Worm (Caenorhabditis elegans): ENCODE measurements around the gene Y38F2AR.3.

The Y38F2AR.3 gene

DNA sequence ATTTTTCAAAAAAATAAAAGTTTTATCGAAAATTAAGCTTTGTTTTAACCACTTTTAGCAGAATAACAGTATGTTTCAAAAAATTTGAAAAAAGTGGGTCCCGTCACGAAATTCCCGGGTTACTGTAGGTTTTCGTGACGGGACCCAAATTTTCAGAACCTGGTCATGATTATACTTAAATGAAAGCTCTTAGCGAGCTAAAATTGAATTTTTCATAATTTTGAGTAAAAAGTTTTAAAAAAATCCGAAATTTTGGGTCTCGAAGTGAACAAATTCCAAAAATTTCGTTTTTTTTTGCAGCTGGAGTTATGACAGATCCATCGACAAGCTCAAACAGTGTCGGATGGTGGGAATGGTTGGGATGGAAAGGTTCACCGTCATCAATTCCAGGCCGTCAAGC lies at the start of gene Y38F2AR.3:
Gene Y38F2AR.3, plus strand, starts transcription at position 301 of the 400 bp plus-strand sequence.
- TF ChIP-seq lim-6 (tag; optimal IDR thresholded peaks at IDR 0.05) (no peak), fax-1 (tag; optimal IDR thresholded peaks at IDR 0.05) (no peak), rnt-1 (tag; optimal IDR thresholded peaks at IDR 0.05) (no peak), elt-4 (tag; optimal IDR thresholded peaks at IDR 0.05) (no peak), ceh-30 (tag; optimal IDR thresholded peaks at IDR 0.05) (no peak), ama-1 (optimal IDR thresholded peaks at IDR 0.05) (no peak), unc-42 (tag; optimal IDR thresholded peaks at IDR 0.05) (no peak), K02D7.2 (tag; optimal IDR thresholded peaks at IDR 0.05) (no peak), ceh-22 (tag; optimal IDR thresholded peaks at IDR 0.05) (no peak), dmd-4 (tag; optimal IDR thresholded peaks at IDR 0.05; ENCODE audit: borderline replicate concordance) (no peak), unc-86 (tag; optimal IDR thresholded peaks at IDR 0.05) (no peak), gmeb-2 (tag; optimal IDR thresholded peaks at IDR 0.05) (no peak), unc-55 (GFP tag; optimal IDR thresholded peaks at IDR 0.05) (no peak), zip-5 (tag; optimal IDR thresholded peaks at IDR 0.05) (no peak), ref-2 (tag; optimal IDR thresholded peaks at IDR 0.05) (no peak), elt-2 (tag; optimal IDR thresholded peaks at IDR 0.05) (no peak), T23F11.4 (GFP tag; optimal IDR thresholded peaks at IDR 0.05) (no peak), pha-4 (tag; optimal IDR thresholded peaks at IDR 0.05) (no peak)

DNA sequence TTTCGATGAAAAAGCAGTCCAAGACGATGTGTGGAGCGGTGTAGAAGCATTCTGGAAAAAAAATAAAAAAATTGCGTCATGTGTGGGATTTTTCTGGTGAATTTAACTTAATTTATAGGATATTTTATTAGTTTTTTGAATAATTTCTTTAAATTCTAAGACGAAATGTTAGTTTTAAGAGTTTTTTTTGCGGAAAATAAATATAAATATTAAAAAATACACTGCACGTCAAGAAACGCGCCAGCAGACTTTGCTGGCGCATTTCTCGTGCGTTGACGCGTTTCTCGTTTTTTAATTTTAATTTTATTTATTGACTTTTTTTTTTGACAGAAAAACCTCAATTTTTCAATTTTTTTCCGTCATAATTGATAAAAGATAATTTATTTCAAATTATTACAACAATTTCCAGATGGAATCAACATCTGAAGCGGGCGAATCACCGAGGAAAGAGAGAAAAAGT lies 34.9 kb upstream of the Y38F2AR.3 start, which contains the start of the genes ppgn-1 and tftc-1:
Gene ppgn-1, minus strand, starts transcription at position 51 of the 460 bp plus-strand sequence.
Gene tftc-1, plus strand, starts transcription at position 410 of the 460 bp plus-strand sequence.
- no peak for TF ChIP-seq ceh-45 (GFP tag; IDR thresholded peaks at IDR 0.05)
- no peak for TF ChIP-seq ceh-24 (tag; optimal IDR thresholded peaks at IDR 0.05)
- peak; percentile 21 for TF ChIP-seq unc-42 (tag; optimal IDR thresholded peaks at IDR 0.05)
- TF ChIP-seq hlh-8 (tag; optimal IDR thresholded peaks at IDR 0.05), result no peak
- no peak for TF ChIP-seq lim-6 (tag; optimal IDR thresholded peaks at IDR 0.05)
- TF ChIP-seq ceh-9 (tag; optimal IDR thresholded peaks at IDR 0.05), result no peak

- no peak for TF ChIP-seq ceh-31 (tag; optimal IDR thresholded peaks at IDR 0.05)
- no peak for TF ChIP-seq unc-42 (tag; optimal IDR thresholded peaks at IDR 0.05)
- TF ChIP-seq pax-1 (tag; optimal IDR thresholded peaks at IDR 0.05), result no peak
- no peak for TF ChIP-seq pha-2 (tag; optimal IDR thresholded peaks at IDR 0.05)
- TF ChIP-seq nfya-1 (tag; optimal IDR thresholded peaks at IDR 0.05), result no peak
- TF ChIP-seq ets-4 (tag; optimal IDR thresholded peaks at IDR 0.05), result no peak
- no peak for TF ChIP-seq hlh-30 (tag; optimal IDR thresholded peaks at IDR 0.05; ENCODE audit: insufficient read depth)
- no peak for TF ChIP-seq K09A11.1 (tag; optimal IDR thresholded peaks at IDR 0.05; ENCODE audit: insufficient read depth)
- no peak for TF ChIP-seq hlh-8 (tag; optimal IDR thresholded peaks at IDR 0.05)
- no peak for TF ChIP-seq F13H6.1 (tag; optimal IDR thresholded peaks at IDR 0.05)
- TF ChIP-seq sox-4 (tag; optimal IDR thresholded peaks at IDR 0.05), result no peak
- no peak for TF ChIP-seq ceh-6 (GFP tag; optimal IDR thresholded peaks at IDR 0.05)
- TF ChIP-seq rnt-1 (tag; optimal IDR thresholded peaks at IDR 0.05), result no peak
- TF ChIP-seq ceh-2 (tag; optimal IDR thresholded peaks at IDR 0.05), result no peak
- no peak for TF ChIP-seq gmeb-2 (tag; optimal IDR thresholded peaks at IDR 0.05)
- TF ChIP-seq ceh-48 (tag; optimal IDR thresholded peaks at IDR 0.05), result no peak
These were observed 4.3 kb downstream of the Y38F2AR.3 start, which contains the start of gene sec-61.B for ce11 chrIV:2387970-2388705. sec-61.B (minus strand) TSS chrIV:2388675.

DNA sequence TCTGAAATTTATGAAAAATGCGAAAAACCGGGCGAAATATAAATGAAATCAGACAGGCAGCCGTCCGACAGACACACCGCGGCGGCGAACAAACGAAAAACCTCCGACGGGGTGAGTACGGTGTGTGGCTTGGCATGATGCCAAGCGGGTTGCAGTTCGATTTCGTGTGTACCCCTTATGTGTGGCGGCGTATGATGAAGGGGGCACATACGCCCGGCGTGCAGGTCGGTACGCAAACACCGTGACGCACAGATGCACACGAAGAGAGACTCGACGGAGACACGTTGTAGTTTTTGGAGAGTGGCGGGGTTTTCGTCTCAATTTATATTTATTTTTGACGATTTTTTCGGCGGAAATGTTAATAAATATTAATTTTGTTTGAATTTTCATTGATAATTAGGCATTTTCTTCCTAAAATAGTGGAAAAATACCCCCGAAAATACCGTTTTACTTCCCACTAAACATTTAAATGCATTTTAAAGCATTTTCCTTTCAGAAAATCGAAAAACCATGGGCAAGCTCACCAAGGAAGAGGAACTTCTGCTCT lies 5.2 kb downstream of the Y38F2AR.3 start, which contains the start of gene trap-3:
Gene trap-3, plus strand, starts transcription at position 497 of the 547 bp plus-strand sequence.
- TF ChIP-seq pha-2 (tag; optimal IDR thresholded peaks at IDR 0.05) (no peak), tbx-2 (tag; optimal IDR thresholded peaks at IDR 0.05) (peak; percentile 81), tbx-7 (tag; optimal IDR thresholded peaks at IDR 0.05) (peak; percentile 33), pha-4 (tag; optimal IDR thresholded peaks at IDR 0.05) (no peak), elt-4 (tag; optimal IDR thresholded peaks at IDR 0.05) (no peak), ztf-16 (tag; optimal IDR thresholded peaks at IDR 0.05) (peak; percentile 73), dmd-4 (tag; optimal IDR thresholded peaks at IDR 0.05; ENCODE audit: borderline replicate concordance) (no peak), ceh-22 (tag; optimal IDR thresholded peaks at IDR 0.05) (no peak), ceh-31 (tag; optimal IDR thresholded peaks at IDR 0.05) (peak; percentile 84), K02D7.2 (tag; optimal IDR thresholded peaks at IDR 0.05) (no peak), syd-9 (tag; optimal IDR thresholded peaks at IDR 0.05) (peak; percentile 71), ceh-48 (tag; optimal IDR thresholded peaks at IDR 0.05) (peak; percentile 45), dve-1 (tag; optimal IDR thresholded peaks at IDR 0.05) (peak; percentile 58), unc-42 (tag; optimal IDR thresholded peaks at IDR 0.05) (peak; percentile 54), rnt-1 (tag; optimal IDR thresholded peaks at IDR 0.05) (peak; percentile 99), C38D4.7 (GFP tag; optimal IDR thresholded peaks at IDR 0.05) (no peak), fkh-6 (tag; optimal IDR thresholded peaks at IDR 0.05) (no peak), nfya-1 (tag; optimal IDR thresholded peaks at IDR 0.05) (peak; percentile 99), ceh-19 (GFP tag; optimal IDR thresholded peaks at IDR 0.05) (no peak), nhr-11 (tag; optimal IDR thresholded peaks at IDR 0.05) (no peak), fax-1 (tag; optimal IDR thresholded peaks at IDR 0.05) (no peak), fkh-10 (GFP tag; optimal IDR thresholded peaks at IDR 0.05) (no peak), ceh-24 (tag; optimal IDR thresholded peaks at IDR 0.05) (no peak)
